Worm (Caenorhabditis elegans) whole organism, L2 larva: ENCODE measurements around the gene cnnm-5.

Experiments
- C34F6.9 ChIP-seq: fragments of 150-350 bp; optimal IDR thresholded peaks from 2 replicates; lab custom pipeline; 2014; ENCODE audit warnings: missing biosample characterization, missing genetic modification characterization
- F13H6.1 ChIP-seq: sonication (generic microtip); optimal IDR thresholded peaks from 2 replicates; lab custom pipeline; 2016; ENCODE audit warnings: missing genetic modification characterization, missing compliant biosample characterization
- R02D3.7 ChIP-seq: fragments of 150-350 bp; optimal IDR thresholded peaks from 2 replicates; lab custom pipeline; 2014; ENCODE audit warnings: missing biosample characterization, missing genetic modification characterization
- Y55F3AM.14 ChIP-seq: fragments of 200-800 bp; sonication (Bioruptor generic); optimal IDR thresholded peaks from 2 replicates; lab custom pipeline; 2018; ENCODE audit warnings: mild to moderate bottlenecking, missing genetic modification characterization, missing compliant biosample characterization
- ZK546.5 ChIP-seq: sonication (generic microtip); optimal IDR thresholded peaks from 2 replicates; lab custom pipeline; 2017; ENCODE audit warnings: missing biosample characterization, missing genetic modification characterization
- alr-1 ChIP-seq: fragments of 150-350 bp; optimal IDR thresholded peaks from 2 replicates; lab custom pipeline; 2014; ENCODE audit warnings: missing biosample characterization, missing genetic modification characterization
- aly-2 ChIP-seq: fragments of 150-350 bp; optimal IDR thresholded peaks from 2 replicates; lab custom pipeline; 2014; ENCODE audit warnings: missing biosample characterization, missing genetic modification characterization
- ama-1 ChIP-seq: fragments of 150-350 bp; optimal IDR thresholded peaks from 2 replicates; lab custom pipeline; 2018; ENCODE audit warnings: inconsistent platforms
- blmp-1 ChIP-seq: sonication (generic microtip); optimal IDR thresholded peaks from 2 replicates; lab custom pipeline; 2017; ENCODE audit warnings: missing genetic modification characterization, mild to moderate bottlenecking, missing compliant biosample characterization, antibody characterized with exemption, moderate library complexity; ENCODE audit not compliant: insufficient read depth
- ceh-16 ChIP-seq: fragments of 150-350 bp; optimal IDR thresholded peaks from 2 replicates; lab custom pipeline; 2014; ENCODE audit warnings: missing biosample characterization, missing genetic modification characterization
- ceh-82 ChIP-seq: fragments of 150-350 bp; optimal IDR thresholded peaks from 2 replicates; lab custom pipeline; 2014; ENCODE audit warnings: missing biosample characterization, missing genetic modification characterization
- crh-2 ChIP-seq: sonication (generic microtip); optimal IDR thresholded peaks from 2 replicates; lab custom pipeline; 2017; ENCODE audit warnings: missing biosample characterization, missing genetic modification characterization
- dmd-4 ChIP-seq: sonication (generic microtip); optimal IDR thresholded peaks from 2 replicates; lab custom pipeline; 2017; ENCODE audit warnings: missing biosample characterization, missing genetic modification characterization
- egl-27 ChIP-seq: sonication (generic microtip); optimal IDR thresholded peaks from 3 replicates; lab custom pipeline; 2017; ENCODE audit warnings: missing biosample characterization, missing genetic modification reagents, missing genetic modification characterization
- elt-1 ChIP-seq: fragments of 150-350 bp; optimal IDR thresholded peaks from 2 replicates; lab custom pipeline; 2014; ENCODE audit warnings: missing biosample characterization, missing genetic modification characterization
- elt-3 ChIP-seq: sonication (generic microtip); optimal IDR thresholded peaks from 2 replicates; lab custom pipeline; 2017; ENCODE audit warnings: missing biosample characterization, missing genetic modification characterization
- fos-1 ChIP-seq: fragments of 150-350 bp; optimal IDR thresholded peaks from 2 replicates; lab custom pipeline; 2014; ENCODE audit warnings: missing biosample characterization, missing genetic modification characterization
- gmeb-1 ChIP-seq: fragments of 150-350 bp; optimal IDR thresholded peaks from 2 replicates; lab custom pipeline; 2014; ENCODE audit warnings: missing biosample characterization, missing genetic modification characterization
- lin-11 ChIP-seq: fragments of 150-350 bp; sonication (generic microtip); optimal IDR thresholded peaks from 2 replicates; lab custom pipeline; 2014; ENCODE audit warnings: missing biosample characterization, missing genetic modification characterization, inconsistent platforms, mixed read lengths
- lin-13 ChIP-seq: fragments of 150-350 bp; optimal IDR thresholded peaks from 2 replicates; lab custom pipeline; 2014; ENCODE audit warnings: missing biosample characterization, missing genetic modification reagents, missing genetic modification characterization
- lin-39 ChIP-seq: fragments of 150-350 bp; optimal IDR thresholded peaks from 2 replicates; lab custom pipeline; 2014; ENCODE audit warnings: missing biosample characterization, missing genetic modification reagents, missing genetic modification characterization
- lsy-2 ChIP-seq, 2 experiments: fragments of 150-350 bp in 1 of 2; sonication (generic microtip) in 1 of 2; optimal IDR thresholded peaks; 2 replicates each; lab custom pipeline; 2014 to 2017; ENCODE audit warnings: missing biosample characterization in 2 of 2, missing genetic modification characterization in 2 of 2
- mab-5 ChIP-seq: fragments of 150-350 bp; optimal IDR thresholded peaks from 2 replicates; lab custom pipeline; 2014; ENCODE audit warnings: missing biosample characterization, missing genetic modification characterization
- mbf-1 ChIP-seq: sonication (generic microtip); optimal IDR thresholded peaks from 2 replicates; lab custom pipeline; 2017; ENCODE audit warnings: missing biosample characterization, missing genetic modification characterization
- mdl-1 ChIP-seq, 2 experiments: fragments of 150-350 bp in 1 of 2; sonication (generic microtip) in 1 of 2; optimal IDR thresholded peaks; 2 replicates each; lab custom pipeline; 2017; ENCODE audit warnings: missing biosample characterization in 2 of 2, missing genetic modification characterization in 2 of 2
- nhr-11 ChIP-seq: fragments of 150-350 bp; optimal IDR thresholded peaks from 2 replicates; lab custom pipeline; 2014; ENCODE audit warnings: missing biosample characterization, missing genetic modification characterization
- nhr-12 ChIP-seq: fragments of 150-350 bp; optimal IDR thresholded peaks from 2 replicates; lab custom pipeline; 2014; ENCODE audit warnings: missing biosample characterization, missing genetic modification characterization
- nhr-129 ChIP-seq: fragments of 150-350 bp; optimal IDR thresholded peaks from 2 replicates; lab custom pipeline; 2014; ENCODE audit warnings: missing biosample characterization, missing genetic modification characterization
- nhr-21 ChIP-seq: fragments of 150-350 bp; optimal IDR thresholded peaks from 2 replicates; lab custom pipeline; 2014; ENCODE audit warnings: missing biosample characterization, missing genetic modification characterization
- nhr-23 ChIP-seq: fragments of 150-350 bp; optimal IDR thresholded peaks from 2 replicates; lab custom pipeline; 2014; ENCODE audit warnings: missing biosample characterization, missing genetic modification reagents, missing genetic modification characterization
- nhr-237 ChIP-seq: fragments of 150-350 bp; optimal IDR thresholded peaks from 2 replicates; lab custom pipeline; 2014; ENCODE audit warnings: missing biosample characterization, missing genetic modification characterization
- nhr-25 ChIP-seq: fragments of 150-350 bp; sonication (generic microtip); optimal IDR thresholded peaks from 3 replicates; lab custom pipeline; 2014; ENCODE audit warnings: missing biosample characterization, missing genetic modification characterization
- nhr-6 ChIP-seq: fragments of 150-350 bp; optimal IDR thresholded peaks from 2 replicates; lab custom pipeline; 2014; ENCODE audit warnings: missing biosample characterization, missing genetic modification characterization
- peb-1 ChIP-seq: fragments of 150-350 bp; optimal IDR thresholded peaks from 2 replicates; lab custom pipeline; 2014; ENCODE audit warnings: missing biosample characterization, missing genetic modification characterization
- sem-4 ChIP-seq: fragments of 150-350 bp; optimal IDR thresholded peaks from 2 replicates; lab custom pipeline; 2014; ENCODE audit warnings: missing biosample characterization, missing genetic modification reagents, missing genetic modification characterization
- skn-1 ChIP-seq: sonication (generic microtip); optimal IDR thresholded peaks from 2 replicates; lab custom pipeline; 2017; ENCODE audit warnings: missing biosample characterization, missing genetic modification characterization
- sma-3 ChIP-seq: sonication (generic microtip); optimal IDR thresholded peaks from 2 replicates; lab custom pipeline; 2016; ENCODE audit warnings: missing genetic modification reagents, missing genetic modification characterization, missing compliant biosample characterization
- sma-9 ChIP-seq, 2 experiments: fragments of 150-350 bp in 1 of 2; sonication (generic microtip) in 1 of 2; optimal IDR thresholded peaks; 2 replicates each; lab custom pipeline; 2014 to 2016; ENCODE audit warnings: missing genetic modification characterization in 2 of 2, mild to moderate bottlenecking in 1 of 2, missing biosample characterization in 1 of 2, missing compliant biosample characterization in 1 of 2, missing genetic modification reagents in 1 of 2, moderate library complexity in 1 of 2
- unc-39 ChIP-seq: fragments of 150-350 bp; optimal IDR thresholded peaks from 2 replicates; lab custom pipeline; 2014; ENCODE audit warnings: missing biosample characterization, missing genetic modification characterization
- unc-55 ChIP-seq: fragments of 150-350 bp; sonication (generic microtip); optimal IDR thresholded peaks from 3 replicates; lab custom pipeline; 2014; ENCODE audit warnings: missing biosample characterization, missing genetic modification reagents, missing genetic modification characterization
- unc-62 ChIP-seq: fragments of 150-350 bp; optimal IDR thresholded peaks from 2 replicates; lab custom pipeline; 2014; ENCODE audit warnings: missing biosample characterization, missing genetic modification reagents, missing genetic modification characterization
- zag-1 ChIP-seq: fragments of 150-350 bp; optimal IDR thresholded peaks from 2 replicates; lab custom pipeline; 2014; ENCODE audit warnings: missing biosample characterization, missing genetic modification characterization
- ztf-1 ChIP-seq: fragments of 200-800 bp; sonication (Bioruptor generic); conservative IDR thresholded peaks from 2 replicates; pipeline ENCODE4 v1.3.6; 2022; ENCODE audit warnings: missing genetic modification characterization, missing compliant biosample characterization
- ztf-11 ChIP-seq: sonication (generic microtip); optimal IDR thresholded peaks from 2 replicates; lab custom pipeline; 2017; ENCODE audit warnings: missing biosample characterization, missing genetic modification characterization
- ztf-4 ChIP-seq: fragments of 150-350 bp; optimal IDR thresholded peaks from 2 replicates; lab custom pipeline; 2014; ENCODE audit warnings: missing biosample characterization, missing genetic modification characterization

cnnm-5 gene

ce11 chrIII:3863814-3864507, 35.0 kb upstream of the cnnm-5 start, which contains the start of gene acs-19:
Gene acs-19, plus strand, starts transcription at chrIII:3864489.
- TF ChIP-seq elt-1 (tag; lab: Kevin White, UChicago) (no peak), sma-9 (GFP tag; optimal IDR thresholded peaks at IDR 0.05; lab: Kevin White, UChicago) (no peak), sma-9 (tag; optimal IDR thresholded peaks at IDR 0.05; lab: Kevin White, UChicago) (no peak), lsy-2 (tag; optimal IDR thresholded peaks at IDR 0.05; lab: Kevin White, UChicago) (peak in 1 of 2 experiments; percentile 35), R02D3.7 (tag; lab: Kevin White, UChicago) (no peak), elt-3 (tag; lab: Kevin White, UChicago) (no peak), skn-1 (no peak), unc-62 (GFP tag; lab: Kevin White, UChicago) (no peak), nhr-11 (tag; lab: Kevin White, UChicago) (no peak), ztf-11 (no peak), ztf-1 (no peak), sem-4 (peak; percentile 38), unc-55 (GFP tag; lab: Kevin White, UChicago) (no peak), ceh-82 (no peak), nhr-6 (tag; lab: Kevin White, UChicago) (peak; percentile 35), fos-1 (tag; lab: Kevin White, UChicago) (no peak), mdl-1 (tag; optimal IDR thresholded peaks at IDR 0.05; lab: Kevin White, UChicago) (no peak), Y55F3AM.14 (GFP tag; lab: Kevin White, UChicago) (peak; percentile 25), nhr-25 (tag; lab: Kevin White, UChicago) (no peak), unc-39 (tag; lab: Kevin White, UChicago) (no peak), mbf-1 (no peak), nhr-12 (tag; lab: Kevin White, UChicago) (no peak), ZK546.5 (tag; lab: Kevin White, UChicago) (no peak), ama-1 (no peak), lin-11 (tag; lab: Kevin White, UChicago) (no peak), C34F6.9 (tag; lab: Kevin White, UChicago) (peak; percentile 29), dmd-4 (tag; lab: Kevin White, UChicago) (no peak), ztf-4 (tag; lab: Kevin White, UChicago) (peak; percentile 17), nhr-237 (tag; lab: Kevin White, UChicago) (no peak), F13H6.1 (tag; lab: Kevin White, UChicago) (no peak), lin-13 (GFP tag; lab: Kevin White, UChicago) (peak; percentile 20), sma-3 (no peak), crh-2 (tag; lab: Kevin White, UChicago) (peak; percentile 32), nhr-129 (tag; lab: Kevin White, UChicago) (peak; percentile 14)

ce11 chrIII:3862918-3863385, 33.9 kb upstream of the cnnm-5 start, which contains the start of gene brc-1:
Gene brc-1, minus strand, starts transcription at chrIII:3862968.
- peak; percentile 85 for TF ChIP-seq mab-5 (tag; lab: Kevin White, UChicago)
- TF ChIP-seq F13H6.1 (tag; lab: Kevin White, UChicago), result peak; percentile 78
- TF ChIP-seq lin-11 (tag; lab: Kevin White, UChicago), result peak; percentile 92
- peak; percentile 73 for TF ChIP-seq ceh-82
- no peak for TF ChIP-seq elt-3 (tag; lab: Kevin White, UChicago)
- TF ChIP-seq nhr-12 (tag; lab: Kevin White, UChicago), result no peak
- TF ChIP-seq sma-9 (GFP tag; optimal IDR thresholded peaks at IDR 0.05; lab: Kevin White, UChicago), result peak; percentile 82
- TF ChIP-seq sma-9 (tag; optimal IDR thresholded peaks at IDR 0.05; lab: Kevin White, UChicago), result no peak
- TF ChIP-seq mbf-1, result no peak
- no peak for TF ChIP-seq nhr-23 (tag; lab: Kevin White, UChicago)
- no peak for TF ChIP-seq nhr-11 (tag; lab: Kevin White, UChicago)
- no peak for TF ChIP-seq aly-2
- peak; percentile 95 for TF ChIP-seq lin-13 (GFP tag; lab: Kevin White, UChicago)
- no peak for TF ChIP-seq peb-1 (tag; lab: Kevin White, UChicago)
- peak; percentile 86 for TF ChIP-seq zag-1 (tag; lab: Kevin White, UChicago)
- peak; percentile 53 for TF ChIP-seq egl-27 (tag; lab: Kevin White, UChicago)
- TF ChIP-seq Y55F3AM.14 (GFP tag; lab: Kevin White, UChicago), result peak; percentile 86
- TF ChIP-seq nhr-21 (tag; lab: Kevin White, UChicago), result peak; percentile 74
- peak; percentile 40 for TF ChIP-seq unc-39 (tag; lab: Kevin White, UChicago)
- peak; percentile 98 for TF ChIP-seq unc-55 (GFP tag; lab: Kevin White, UChicago)
- peak; percentile 89 for TF ChIP-seq C34F6.9 (tag; lab: Kevin White, UChicago)
- TF ChIP-seq lsy-2 (tag; optimal IDR thresholded peaks at IDR 0.05; lab: Kevin White, UChicago), result peak; percentile 83 to 96
- no peak for TF ChIP-seq lin-39 (tag; lab: Kevin White, UChicago)
- no peak for TF ChIP-seq ztf-1
- peak; percentile 50 for TF ChIP-seq nhr-6 (tag; lab: Kevin White, UChicago)
- no peak for TF ChIP-seq elt-1 (tag; lab: Kevin White, UChicago)
- no peak for TF ChIP-seq dmd-4 (tag; lab: Kevin White, UChicago)
- TF ChIP-seq ZK546.5 (tag; lab: Kevin White, UChicago), result peak; percentile 52
- no peak for TF ChIP-seq nhr-237 (tag; lab: Kevin White, UChicago)
- peak; percentile 66 for TF ChIP-seq blmp-1 (tag; lab: Kevin White, UChicago)
- TF ChIP-seq nhr-129 (tag; lab: Kevin White, UChicago), result peak; percentile 83
- TF ChIP-seq ceh-16 (tag; lab: Kevin White, UChicago), result peak; percentile 70
- peak; percentile 92 for TF ChIP-seq crh-2 (tag; lab: Kevin White, UChicago)
- TF ChIP-seq gmeb-1 (tag; lab: Kevin White, UChicago), result peak; percentile 93
- no peak for TF ChIP-seq alr-1 (tag; lab: Kevin White, UChicago)
- TF ChIP-seq sem-4, result peak; percentile 74
- peak; percentile 71 for TF ChIP-seq sma-3
- no peak for TF ChIP-seq R02D3.7 (tag; lab: Kevin White, UChicago)
- TF ChIP-seq ztf-4 (tag; lab: Kevin White, UChicago), result peak; percentile 69
- peak; percentile 37 to 62 for TF ChIP-seq mdl-1 (tag; optimal IDR thresholded peaks at IDR 0.05; lab: Kevin White, UChicago)
- peak; percentile 93 for TF ChIP-seq ama-1
- TF ChIP-seq nhr-25 (tag; lab: Kevin White, UChicago), result peak; percentile 63
